Worm (Caenorhabditis elegans) whole organism, L2 larva: ENCODE data around the gene prdx-6.

Source experiments
- C34F6.9 ChIP-seq: fragments of 150-350 bp; optimal IDR thresholded peaks from 2 replicates; lab custom pipeline; 2014; ENCODE audit warnings: missing biosample characterization, missing genetic modification characterization
- F13H6.1 ChIP-seq: sonication (generic microtip); optimal IDR thresholded peaks from 2 replicates; lab custom pipeline; 2016; ENCODE audit warnings: missing genetic modification characterization, missing compliant biosample characterization
- R02D3.7 ChIP-seq: fragments of 150-350 bp; optimal IDR thresholded peaks from 2 replicates; lab custom pipeline; 2014; ENCODE audit warnings: missing biosample characterization, missing genetic modification characterization
- Y55F3AM.14 ChIP-seq: fragments of 200-800 bp; sonication (Bioruptor generic); optimal IDR thresholded peaks from 2 replicates; lab custom pipeline; 2018; ENCODE audit warnings: mild to moderate bottlenecking, missing genetic modification characterization, missing compliant biosample characterization
- ZK546.5 ChIP-seq: sonication (generic microtip); optimal IDR thresholded peaks from 2 replicates; lab custom pipeline; 2017; ENCODE audit warnings: missing biosample characterization, missing genetic modification characterization
- aly-2 ChIP-seq: fragments of 150-350 bp; optimal IDR thresholded peaks from 2 replicates; lab custom pipeline; 2014; ENCODE audit warnings: missing biosample characterization, missing genetic modification characterization
- ama-1 ChIP-seq: fragments of 150-350 bp; optimal IDR thresholded peaks from 2 replicates; lab custom pipeline; 2018; ENCODE audit warnings: inconsistent platforms
- blmp-1 ChIP-seq: sonication (generic microtip); optimal IDR thresholded peaks from 2 replicates; lab custom pipeline; 2017; ENCODE audit warnings: missing genetic modification characterization, mild to moderate bottlenecking, missing compliant biosample characterization, antibody characterized with exemption, moderate library complexity; ENCODE audit not compliant: insufficient read depth
- ceh-16 ChIP-seq: fragments of 150-350 bp; optimal IDR thresholded peaks from 2 replicates; lab custom pipeline; 2014; ENCODE audit warnings: missing biosample characterization, missing genetic modification characterization
- ceh-82 ChIP-seq: fragments of 150-350 bp; optimal IDR thresholded peaks from 2 replicates; lab custom pipeline; 2014; ENCODE audit warnings: missing biosample characterization, missing genetic modification characterization
- crh-2 ChIP-seq: sonication (generic microtip); optimal IDR thresholded peaks from 2 replicates; lab custom pipeline; 2017; ENCODE audit warnings: missing biosample characterization, missing genetic modification characterization
- dmd-4 ChIP-seq: sonication (generic microtip); optimal IDR thresholded peaks from 2 replicates; lab custom pipeline; 2017; ENCODE audit warnings: missing biosample characterization, missing genetic modification characterization
- egl-27 ChIP-seq: sonication (generic microtip); optimal IDR thresholded peaks from 3 replicates; lab custom pipeline; 2017; ENCODE audit warnings: missing biosample characterization, missing genetic modification reagents, missing genetic modification characterization
- elt-1 ChIP-seq: fragments of 150-350 bp; optimal IDR thresholded peaks from 2 replicates; lab custom pipeline; 2014; ENCODE audit warnings: missing biosample characterization, missing genetic modification characterization
- elt-3 ChIP-seq: sonication (generic microtip); optimal IDR thresholded peaks from 2 replicates; lab custom pipeline; 2017; ENCODE audit warnings: missing biosample characterization, missing genetic modification characterization
- fos-1 ChIP-seq: fragments of 150-350 bp; optimal IDR thresholded peaks from 2 replicates; lab custom pipeline; 2014; ENCODE audit warnings: missing biosample characterization, missing genetic modification characterization
- gmeb-1 ChIP-seq: fragments of 150-350 bp; optimal IDR thresholded peaks from 2 replicates; lab custom pipeline; 2014; ENCODE audit warnings: missing biosample characterization, missing genetic modification characterization
- lin-11 ChIP-seq: fragments of 150-350 bp; sonication (generic microtip); optimal IDR thresholded peaks from 2 replicates; lab custom pipeline; 2014; ENCODE audit warnings: missing biosample characterization, missing genetic modification characterization, inconsistent platforms, mixed read lengths
- lin-13 ChIP-seq: fragments of 150-350 bp; optimal IDR thresholded peaks from 2 replicates; lab custom pipeline; 2014; ENCODE audit warnings: missing biosample characterization, missing genetic modification reagents, missing genetic modification characterization
- lin-39 ChIP-seq: fragments of 150-350 bp; optimal IDR thresholded peaks from 2 replicates; lab custom pipeline; 2014; ENCODE audit warnings: missing biosample characterization, missing genetic modification reagents, missing genetic modification characterization
- lsy-2 ChIP-seq, 2 experiments: fragments of 150-350 bp in 1 of 2; sonication (generic microtip) in 1 of 2; optimal IDR thresholded peaks; 2 replicates each; lab custom pipeline; 2014 to 2017; ENCODE audit warnings: missing biosample characterization in 2 of 2, missing genetic modification characterization in 2 of 2
- mab-5 ChIP-seq: fragments of 150-350 bp; optimal IDR thresholded peaks from 2 replicates; lab custom pipeline; 2014; ENCODE audit warnings: missing biosample characterization, missing genetic modification characterization
- mbf-1 ChIP-seq: sonication (generic microtip); optimal IDR thresholded peaks from 2 replicates; lab custom pipeline; 2017; ENCODE audit warnings: missing biosample characterization, missing genetic modification characterization
- mdl-1 ChIP-seq, 2 experiments: fragments of 150-350 bp in 1 of 2; sonication (generic microtip) in 1 of 2; optimal IDR thresholded peaks; 2 replicates each; lab custom pipeline; 2017; ENCODE audit warnings: missing biosample characterization in 2 of 2, missing genetic modification characterization in 2 of 2
- nhr-10 ChIP-seq: sonication (generic microtip); optimal IDR thresholded peaks from 2 replicates; lab custom pipeline; 2017; ENCODE audit warnings: missing biosample characterization, missing genetic modification characterization
- nhr-12 ChIP-seq: fragments of 150-350 bp; optimal IDR thresholded peaks from 2 replicates; lab custom pipeline; 2014; ENCODE audit warnings: missing biosample characterization, missing genetic modification characterization
- nhr-129 ChIP-seq: fragments of 150-350 bp; optimal IDR thresholded peaks from 2 replicates; lab custom pipeline; 2014; ENCODE audit warnings: missing biosample characterization, missing genetic modification characterization
- nhr-21 ChIP-seq: fragments of 150-350 bp; optimal IDR thresholded peaks from 2 replicates; lab custom pipeline; 2014; ENCODE audit warnings: missing biosample characterization, missing genetic modification characterization
- nhr-23 ChIP-seq: fragments of 150-350 bp; optimal IDR thresholded peaks from 2 replicates; lab custom pipeline; 2014; ENCODE audit warnings: missing biosample characterization, missing genetic modification reagents, missing genetic modification characterization
- nhr-237 ChIP-seq: fragments of 150-350 bp; optimal IDR thresholded peaks from 2 replicates; lab custom pipeline; 2014; ENCODE audit warnings: missing biosample characterization, missing genetic modification characterization
- nhr-25 ChIP-seq: fragments of 150-350 bp; sonication (generic microtip); optimal IDR thresholded peaks from 3 replicates; lab custom pipeline; 2014; ENCODE audit warnings: missing biosample characterization, missing genetic modification characterization
- nhr-6 ChIP-seq: fragments of 150-350 bp; optimal IDR thresholded peaks from 2 replicates; lab custom pipeline; 2014; ENCODE audit warnings: missing biosample characterization, missing genetic modification characterization
- sem-4 ChIP-seq: fragments of 150-350 bp; optimal IDR thresholded peaks from 2 replicates; lab custom pipeline; 2014; ENCODE audit warnings: missing biosample characterization, missing genetic modification reagents, missing genetic modification characterization
- skn-1 ChIP-seq: sonication (generic microtip); optimal IDR thresholded peaks from 2 replicates; lab custom pipeline; 2017; ENCODE audit warnings: missing biosample characterization, missing genetic modification characterization
- sma-3 ChIP-seq: sonication (generic microtip); optimal IDR thresholded peaks from 2 replicates; lab custom pipeline; 2016; ENCODE audit warnings: missing genetic modification reagents, missing genetic modification characterization, missing compliant biosample characterization
- sma-9 ChIP-seq, 2 experiments: fragments of 150-350 bp in 1 of 2; sonication (generic microtip) in 1 of 2; optimal IDR thresholded peaks; 2 replicates each; lab custom pipeline; 2014 to 2016; ENCODE audit warnings: missing genetic modification characterization in 2 of 2, mild to moderate bottlenecking in 1 of 2, missing biosample characterization in 1 of 2, missing compliant biosample characterization in 1 of 2, missing genetic modification reagents in 1 of 2, moderate library complexity in 1 of 2
- snpc-4 ChIP-seq: fragments of 150-350 bp; optimal IDR thresholded peaks from 2 replicates; lab custom pipeline; 2014; ENCODE audit warnings: missing biosample characterization, missing genetic modification characterization
- unc-39 ChIP-seq: fragments of 150-350 bp; optimal IDR thresholded peaks from 2 replicates; lab custom pipeline; 2014; ENCODE audit warnings: missing biosample characterization, missing genetic modification characterization
- unc-62 ChIP-seq: fragments of 150-350 bp; optimal IDR thresholded peaks from 2 replicates; lab custom pipeline; 2014; ENCODE audit warnings: missing biosample characterization, missing genetic modification reagents, missing genetic modification characterization
- zag-1 ChIP-seq: fragments of 150-350 bp; optimal IDR thresholded peaks from 2 replicates; lab custom pipeline; 2014; ENCODE audit warnings: missing biosample characterization, missing genetic modification characterization
- ztf-1 ChIP-seq: fragments of 200-800 bp; sonication (Bioruptor generic); conservative IDR thresholded peaks from 2 replicates; pipeline ENCODE4 v1.3.6; 2022; ENCODE audit warnings: missing genetic modification characterization, missing compliant biosample characterization
- ztf-11 ChIP-seq: sonication (generic microtip); optimal IDR thresholded peaks from 2 replicates; lab custom pipeline; 2017; ENCODE audit warnings: missing biosample characterization, missing genetic modification characterization
- ztf-4 ChIP-seq: fragments of 150-350 bp; optimal IDR thresholded peaks from 2 replicates; lab custom pipeline; 2014; ENCODE audit warnings: missing biosample characterization, missing genetic modification characterization

prdx-6 gene

ce11 chrIV:240257-240754 lies 22.0 kb downstream of the prdx-6 start, which contains the start of the genes fnta-1 and cogc-8 (continued):
- TF ChIP-seq aly-2 (tag; lab: Kevin White, UChicago) (no peak), lin-13 (peak; percentile 21), Y55F3AM.14 (GFP tag; lab: Kevin White, UChicago) (no peak), nhr-25 (tag; lab: Kevin White, UChicago) (no peak), nhr-23 (tag; lab: Kevin White, UChicago) (no peak), unc-39 (tag; lab: Kevin White, UChicago) (no peak), ztf-4 (tag; lab: Kevin White, UChicago) (no peak), ZK546.5 (no peak), ztf-11 (no peak), blmp-1 (tag; lab: Kevin White, UChicago) (no peak), mab-5 (tag; lab: Kevin White, UChicago) (no peak), F13H6.1 (no peak), ceh-16 (tag; lab: Kevin White, UChicago) (no peak), elt-1 (no peak), skn-1 (no peak)

DNA sequence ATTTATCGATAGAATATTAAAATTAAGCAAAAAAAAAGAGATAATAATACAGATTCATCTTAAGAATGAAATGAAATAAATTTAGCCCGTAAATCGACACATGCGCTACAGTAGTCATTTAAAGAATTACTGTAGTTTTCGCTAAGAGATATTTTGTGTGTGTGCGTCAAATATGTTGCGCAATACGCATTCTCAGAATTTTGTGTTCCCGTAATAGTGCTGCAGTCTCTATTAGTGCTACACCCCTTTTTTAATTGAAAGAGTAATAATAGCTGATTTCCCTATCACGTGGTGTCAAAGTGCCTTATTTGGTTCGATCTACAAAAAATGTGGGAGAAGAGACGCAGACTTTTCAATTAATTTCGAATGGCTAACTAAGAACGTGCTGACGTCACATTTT lies 25.9 kb downstream of the prdx-6 start:
- TF ChIP-seq lin-39 (no peak), nhr-6 (no peak), mbf-1 (no peak), crh-2 (no peak), unc-39 (tag; lab: Kevin White, UChicago) (no peak), ceh-82 (tag; lab: Kevin White, UChicago) (no peak), snpc-4 (tag; lab: Kevin White, UChicago) (no peak)

DNA sequence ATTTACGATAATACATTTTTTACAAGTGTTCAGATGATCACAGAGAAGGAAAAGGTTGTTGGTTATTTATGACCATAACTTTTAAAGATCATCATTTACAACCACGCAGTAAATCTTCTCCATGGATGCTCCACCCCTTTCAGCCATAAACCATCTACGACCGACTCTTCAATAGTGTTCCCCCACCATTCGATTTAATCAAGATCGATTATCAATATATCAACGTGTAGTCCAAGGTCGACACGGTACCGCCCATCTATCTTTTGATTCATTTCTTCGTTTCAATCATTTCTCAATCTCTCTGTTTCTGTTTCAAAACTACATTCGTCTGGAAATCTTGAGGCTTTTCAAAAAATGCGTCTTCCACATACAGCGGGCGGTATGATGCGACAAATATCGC lies 26.5 kb downstream of the prdx-6 start, which contains the start of gene aass-1:
aass-1 (plus strand) TSS at position 301 of the 400 bp plus-strand sequence.
- TF ChIP-seq nhr-237 (tag; lab: Kevin White, UChicago) (no peak), sma-3 (no peak), sma-9 (GFP tag; optimal IDR thresholded peaks at IDR 0.05; lab: Kevin White, UChicago) (no peak), sma-9 (tag; optimal IDR thresholded peaks at IDR 0.05; lab: Kevin White, UChicago) (no peak), crh-2 (no peak), unc-62 (GFP tag; lab: Kevin White, UChicago) (no peak), lin-39 (no peak)

DNA sequence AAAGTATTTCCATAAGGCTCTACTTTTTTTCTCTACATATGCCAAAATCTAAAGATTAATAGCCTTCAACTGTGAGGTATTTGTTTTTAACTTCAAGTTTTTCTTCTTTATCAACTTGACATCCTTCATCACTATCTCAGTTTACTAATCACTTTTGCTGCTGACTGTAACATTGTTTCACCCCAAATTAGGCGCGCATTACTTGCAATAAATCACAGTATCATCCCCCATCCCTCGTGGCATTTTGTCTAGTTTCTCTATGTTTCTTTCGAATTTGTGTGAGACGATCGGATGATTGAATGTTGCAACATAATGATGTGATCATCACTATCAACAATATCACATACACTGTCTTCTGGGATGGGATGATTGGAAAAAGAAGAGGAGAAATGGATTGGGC lies 29.1 kb downstream of the prdx-6 start:
- TF ChIP-seq lin-11 (tag; lab: Kevin White, UChicago) (no peak), egl-27 (tag; lab: Kevin White, UChicago) (no peak), C34F6.9 (tag; lab: Kevin White, UChicago) (no peak), skn-1 (no peak), ZK546.5 (no peak), R02D3.7 (tag; lab: Kevin White, UChicago) (no peak), unc-62 (GFP tag; lab: Kevin White, UChicago) (no peak), ztf-1 (GFP tag; lab: Robert Waterston, UW) (no peak), ama-1 (lab: Kevin White, UChicago) (no peak), ceh-16 (tag; lab: Kevin White, UChicago) (no peak), Y55F3AM.14 (GFP tag; lab: Kevin White, UChicago) (no peak), gmeb-1 (tag; lab: Kevin White, UChicago) (peak; percentile 56), lsy-2 (tag; optimal IDR thresholded peaks at IDR 0.05; lab: Kevin White, UChicago) (no peak), nhr-237 (tag; lab: Kevin White, UChicago) (no peak), sem-4 (tag; lab: Kevin White, UChicago) (no peak), sma-9 (GFP tag; optimal IDR thresholded peaks at IDR 0.05; lab: Kevin White, UChicago) (peak; percentile 86), sma-9 (tag; optimal IDR thresholded peaks at IDR 0.05; lab: Kevin White, UChicago) (no peak), dmd-4 (tag; lab: Kevin White, UChicago) (no peak), mbf-1 (no peak), ztf-11 (no peak), nhr-12 (tag; lab: Kevin White, UChicago) (no peak), crh-2 (peak; percentile 56), nhr-25 (tag; lab: Kevin White, UChicago) (peak; percentile 75), unc-39 (tag; lab: Kevin White, UChicago) (no peak), nhr-21 (tag; lab: Kevin White, UChicago) (peak; percentile 80), mab-5 (tag; lab: Kevin White, UChicago) (peak; percentile 40), sma-3 (peak; percentile 79), elt-3 (no peak), nhr-23 (tag; lab: Kevin White, UChicago) (no peak), nhr-10 (tag; lab: Kevin White, UChicago) (no peak), mdl-1 (tag; optimal IDR thresholded peaks at IDR 0.05; lab: Kevin White, UChicago) (peak; percentile 67 to 86), nhr-6 (peak; percentile 65), nhr-129 (tag; lab: Kevin White, UChicago) (peak; percentile 48), ceh-82 (tag; lab: Kevin White, UChicago) (no peak), zag-1 (tag; lab: Kevin White, UChicago) (no peak), fos-1 (tag; lab: Kevin White, UChicago) (peak; percentile 52), F13H6.1 (no peak), elt-1 (no peak), blmp-1 (tag; lab: Kevin White, UChicago) (peak; percentile 73)
